Worm (Caenorhabditis elegans) whole organism, young adult: ENCODE data around the gene Y54G2A.10.

Experiments used
- B0019.2 ChIP-seq: fragments of 200-800 bp; sonication (Bioruptor generic); conservative IDR thresholded peaks from 2 replicates; pipeline ENCODE4 v1.3.6; 2022; ENCODE audit warnings: missing genetic modification reagents, missing genetic modification characterization, missing compliant biosample characterization
- B0035.1 ChIP-seq: sonication (generic microtip); optimal IDR thresholded peaks from 2 replicates; lab custom pipeline; 2016; ENCODE audit warnings: missing genetic modification characterization, mild to moderate bottlenecking, missing compliant biosample characterization, missing genotype, missing genetic modification reagents
- B0261.1 ChIP-seq: sonication (generic microtip); optimal IDR thresholded peaks from 2 replicates; lab custom pipeline; 2016; ENCODE audit warnings: mild to moderate bottlenecking, missing genetic modification characterization, moderate library complexity, missing compliant biosample characterization
- C06A6.2 ChIP-seq: fragments of 200-800 bp; sonication (Bioruptor generic); conservative IDR thresholded peaks from 2 replicates; pipeline ENCODE4 v1.3.6; 2022; ENCODE audit warnings: missing genetic modification characterization, missing compliant biosample characterization
- C17E4.6 ChIP-seq: fragments of 200-800 bp; sonication (Bioruptor generic); IDR thresholded peaks from 2 replicates; pipeline ENCODE4 v1.3.6; 2022; ENCODE audit warnings: missing genetic modification reagents, missing genetic modification characterization, missing compliant biosample characterization
- F23B12.7 ChIP-seq: sonication (generic microtip); optimal IDR thresholded peaks from 2 replicates; lab custom pipeline; 2017; ENCODE audit warnings: missing genetic modification characterization, mild to moderate bottlenecking, missing compliant biosample characterization, antibody characterized with exemption, moderate library complexity; ENCODE audit not compliant: insufficient read depth
- F39B2.1 ChIP-seq: fragments of 200-800 bp; sonication (Bioruptor generic); IDR thresholded peaks from 2 replicates; pipeline ENCODE4 v1.3.6; 2022; ENCODE audit warnings: missing genetic modification reagents, missing genetic modification characterization, missing compliant biosample characterization
- F55B11.4 ChIP-seq: sonication (generic microtip); optimal IDR thresholded peaks from 2 replicates; lab custom pipeline; 2016; ENCODE audit warnings: missing compliant biosample characterization, missing genetic modification characterization, borderline replicate concordance; ENCODE audit not compliant: insufficient read depth
- F57C9.4 ChIP-seq: sonication (generic microtip); optimal IDR thresholded peaks from 2 replicates; lab custom pipeline; 2017; ENCODE audit warnings: mild to moderate bottlenecking, missing genetic modification characterization, missing compliant biosample characterization
- K12H6.12 ChIP-seq: fragments of 200-800 bp; sonication (Bioruptor generic); optimal IDR thresholded peaks from 2 replicates; lab custom pipeline; 2018; ENCODE audit warnings: mild to moderate bottlenecking, missing genetic modification characterization, missing compliant biosample characterization
- Y53F4B.3 ChIP-seq: fragments of 200-800 bp; sonication (Bioruptor generic); IDR thresholded peaks from 2 replicates; pipeline ENCODE4 v1.3.6; 2022; ENCODE audit warnings: missing genetic modification reagents, missing genetic modification characterization, missing compliant biosample characterization
- Y53G8AR.9 ChIP-seq: fragments of 200-800 bp; sonication (Bioruptor generic); conservative IDR thresholded peaks from 2 replicates; pipeline ENCODE4 v1.3.6; 2022; ENCODE audit warnings: missing genetic modification reagents, missing genetic modification characterization, missing compliant biosample characterization
- ZK185.1 ChIP-seq: sonication (generic microtip); optimal IDR thresholded peaks from 2 replicates; lab custom pipeline; 2016; ENCODE audit warnings: mild to moderate bottlenecking, missing genetic modification characterization, missing compliant biosample characterization; ENCODE audit not compliant: poor library complexity, severe bottlenecking
- akir-1 ChIP-seq: fragments of 200-800 bp; sonication (Bioruptor generic); optimal IDR thresholded peaks from 2 replicates; lab custom pipeline; 2018; ENCODE audit warnings: mild to moderate bottlenecking, missing genetic modification characterization, moderate library complexity, missing compliant biosample characterization
- attf-5 ChIP-seq: fragments of 200-800 bp; sonication (Bioruptor generic); optimal IDR thresholded peaks from 2 replicates; lab custom pipeline; 2018; ENCODE audit warnings: mild to moderate bottlenecking, missing genetic modification characterization, missing compliant biosample characterization
- chd-7 ChIP-seq: sonication (generic microtip); optimal IDR thresholded peaks from 2 replicates; lab custom pipeline; 2016; ENCODE audit warnings: mild to moderate bottlenecking, missing genetic modification characterization, moderate library complexity, missing compliant biosample characterization
- dpff-1 ChIP-seq: sonication (generic microtip); optimal IDR thresholded peaks from 2 replicates; lab custom pipeline; 2017; ENCODE audit warnings: mild to moderate bottlenecking, missing genetic modification characterization, missing compliant biosample characterization
- egrh-3 ChIP-seq: fragments of 200-800 bp; sonication (Bioruptor generic); IDR thresholded peaks from 2 replicates; pipeline ENCODE4 v1.3.6; 2022; ENCODE audit warnings: missing genetic modification reagents, missing genetic modification characterization, missing compliant biosample characterization
- ekl-4 ChIP-seq: fragments of 200-800 bp; sonication (Bioruptor generic); IDR thresholded peaks from 2 replicates; pipeline ENCODE4 v1.3.6; 2022; ENCODE audit warnings: missing genetic modification reagents, missing genetic modification characterization, missing compliant biosample characterization
- hlh-26 ChIP-seq: fragments of 200-800 bp; sonication (Bioruptor generic); conservative IDR thresholded peaks from 2 replicates; pipeline ENCODE4 v1.3.6; 2022; ENCODE audit warnings: missing genetic modification reagents, missing genetic modification characterization, missing compliant biosample characterization
- hsf-1 ChIP-seq: fragments of 200-800 bp; sonication (Bioruptor generic); IDR thresholded peaks from 2 replicates; pipeline ENCODE4 v1.3.6; 2022; ENCODE audit warnings: missing genetic modification reagents, missing genetic modification characterization, missing compliant biosample characterization
- lin-26 ChIP-seq: fragments of 200-800 bp; sonication (Bioruptor generic); IDR thresholded peaks from 2 replicates; pipeline ENCODE4 v1.3.6; 2022; ENCODE audit warnings: missing genetic modification reagents, missing genetic modification characterization, missing compliant biosample characterization
- lin-54 ChIP-seq: fragments of 200-800 bp; sonication (Bioruptor generic); optimal IDR thresholded peaks from 2 replicates; lab custom pipeline; 2018; ENCODE audit warnings: mild to moderate bottlenecking, missing genetic modification characterization, missing compliant biosample characterization
- lsy-27 ChIP-seq: sonication (generic microtip); optimal IDR thresholded peaks from 2 replicates; lab custom pipeline; 2017; ENCODE audit warnings: missing genetic modification characterization, mild to moderate bottlenecking, missing compliant biosample characterization, antibody characterized with exemption, missing genotype, borderline replicate concordance; ENCODE audit not compliant: insufficient read depth
- madf-3 ChIP-seq: fragments of 200-800 bp; sonication (Bioruptor generic); IDR thresholded peaks from 2 replicates; pipeline ENCODE4 v1.3.6; 2022; ENCODE audit warnings: missing genetic modification reagents, missing genetic modification characterization, missing compliant biosample characterization
- mcd-1 ChIP-seq: fragments of 200-800 bp; sonication (Bioruptor generic); IDR thresholded peaks from 2 replicates; pipeline ENCODE4 v1.3.6; 2022; ENCODE audit warnings: missing genetic modification reagents, missing genetic modification characterization, missing compliant biosample characterization
- nfya-2 ChIP-seq: fragments of 200-800 bp; sonication (Bioruptor generic); IDR thresholded peaks from 2 replicates; pipeline ENCODE4 v1.3.6; 2022; ENCODE audit warnings: missing genetic modification reagents, missing genetic modification characterization, missing compliant biosample characterization
- nfyb-1 ChIP-seq: fragments of 200-800 bp; sonication (Bioruptor generic); IDR thresholded peaks from 2 replicates; pipeline ENCODE4 v1.3.6; 2022; ENCODE audit warnings: missing genetic modification reagents, missing genetic modification characterization, missing compliant biosample characterization
- nhr-90 ChIP-seq: sonication (generic microtip); optimal IDR thresholded peaks from 2 replicates; lab custom pipeline; 2016; ENCODE audit warnings: missing genotype, mild to moderate bottlenecking, missing genetic modification characterization, missing compliant biosample characterization
- pha-4 ChIP-seq: fragments of 150-350 bp; sonication (generic microtip); optimal IDR thresholded peaks from 2 replicates; lab custom pipeline; 2014; ENCODE audit warnings: missing biosample characterization, missing genetic modification reagents, missing genetic modification characterization
- sdz-38 ChIP-seq: sonication (generic microtip); optimal IDR thresholded peaks from 2 replicates; lab custom pipeline; 2016; ENCODE audit warnings: missing genotype, missing genetic modification characterization, missing compliant biosample characterization
- snpc-1.1 ChIP-seq: sonication (generic microtip); optimal IDR thresholded peaks from 2 replicates; lab custom pipeline; 2017; ENCODE audit warnings: missing genetic modification characterization, mild to moderate bottlenecking, missing compliant biosample characterization, antibody characterized with exemption, moderate library complexity, missing genotype, missing genetic modification reagents; ENCODE audit not compliant: insufficient read depth
- tlf-1 ChIP-seq: fragments of 200-800 bp; sonication (Bioruptor generic); optimal IDR thresholded peaks from 2 replicates; lab custom pipeline; 2018; ENCODE audit warnings: mild to moderate bottlenecking, missing genetic modification characterization, missing compliant biosample characterization
- zim-3 ChIP-seq: sonication (generic microtip); optimal IDR thresholded peaks from 2 replicates; lab custom pipeline; 2017; ENCODE audit warnings: mild to moderate bottlenecking, missing genetic modification characterization, moderate library complexity, missing compliant biosample characterization
- ztf-22 ChIP-seq: fragments of 200-800 bp; sonication (Bioruptor generic); optimal IDR thresholded peaks from 2 replicates; lab custom pipeline; 2018; ENCODE audit warnings: mild to moderate bottlenecking, missing genetic modification characterization, moderate library complexity, missing compliant biosample characterization
- ztf-28 ChIP-seq: fragments of 200-800 bp; sonication (Bioruptor generic); IDR thresholded peaks from 2 replicates; pipeline ENCODE4 v1.3.6; 2022; ENCODE audit warnings: missing genetic modification reagents, missing genetic modification characterization, missing compliant biosample characterization
- ztf-6 ChIP-seq: fragments of 200-800 bp; sonication (Bioruptor generic); IDR thresholded peaks from 2 replicates; pipeline ENCODE4 v1.3.6; 2022; ENCODE audit warnings: missing genetic modification reagents, missing genetic modification characterization, missing compliant biosample characterization

The Y54G2A.10 gene

DNA sequence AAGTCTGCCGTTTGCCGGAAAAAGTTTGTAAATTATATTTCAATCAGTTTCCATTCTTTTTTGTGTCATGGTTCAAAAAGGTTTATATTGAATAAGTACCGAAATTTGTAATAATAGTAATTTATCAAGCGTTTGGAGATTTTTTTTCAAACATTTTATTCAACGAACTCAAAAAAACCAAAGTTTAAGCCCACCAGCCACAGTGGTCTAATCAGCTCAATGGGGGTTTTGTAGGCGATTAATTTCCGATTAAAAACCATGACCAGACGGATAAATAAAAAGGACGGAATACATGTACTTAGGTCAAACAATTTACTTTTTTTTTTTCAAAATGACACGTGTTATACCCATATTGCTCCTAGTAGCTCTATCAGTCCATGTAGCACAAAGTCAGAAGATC lies at the start of gene Y54G2A.10:
Gene Y54G2A.10, plus strand, starts transcription at position 301 of the 400 bp plus-strand sequence.
- TF ChIP-seq ztf-22 (GFP tag; lab: Kevin White, UChicago) (no peak), akir-1 (GFP tag; lab: Kevin White, UChicago) (no peak), B0261.1 (tag; lab: Kevin White, UChicago) (no peak), chd-7 (tag; lab: Kevin White, UChicago) (no peak), Y53F4B.3 (GFP tag; lab: Robert Waterston, UW) (no peak), nfyb-1 (no peak), F55B11.4 (tag; lab: Kevin White, UChicago) (no peak), C17E4.6 (GFP tag; lab: Robert Waterston, UW) (no peak), F57C9.4 (tag; lab: Kevin White, UChicago) (no peak), hsf-1 (no peak), pha-4 (no peak), F39B2.1 (GFP tag; lab: Robert Waterston, UW) (no peak), ztf-28 (GFP tag; lab: Robert Waterston, UW) (no peak), lsy-27 (tag; lab: Kevin White, UChicago) (no peak), lin-26 (no peak), ekl-4 (GFP tag; lab: Robert Waterston, UW) (no peak)

DNA sequence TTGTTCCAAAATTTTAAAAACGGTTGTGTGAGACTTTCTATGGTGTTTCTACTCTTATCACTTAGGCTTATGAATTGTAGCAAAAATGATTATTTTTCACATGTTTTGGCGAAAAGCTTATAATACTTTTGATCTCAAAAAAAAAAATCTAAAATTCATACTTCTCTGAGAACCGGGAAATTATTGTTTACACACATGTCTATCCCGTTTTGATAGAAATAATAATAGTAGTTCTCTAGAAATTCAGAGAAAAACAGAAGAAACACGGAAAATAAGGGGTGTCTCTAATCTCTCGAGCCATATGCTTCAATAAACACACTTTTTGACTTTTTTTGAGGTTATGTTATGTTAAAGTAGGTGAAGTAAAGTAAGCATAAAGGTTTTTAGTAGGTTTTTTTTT lies 48.9 kb upstream of the Y54G2A.10 start:
- TF ChIP-seq mcd-1 (GFP tag; lab: Robert Waterston, UW) (no peak), Y53G8AR.9 (GFP tag; lab: Robert Waterston, UW) (no peak), B0019.2 (GFP tag; lab: Robert Waterston, UW) (no peak), C06A6.2 (no peak), Y53F4B.3 (GFP tag; lab: Robert Waterston, UW) (no peak), F23B12.7 (tag; lab: Kevin White, UChicago) (no peak)
- TF ChIP-seq, all 124 proteins: peak for 0

DNA sequence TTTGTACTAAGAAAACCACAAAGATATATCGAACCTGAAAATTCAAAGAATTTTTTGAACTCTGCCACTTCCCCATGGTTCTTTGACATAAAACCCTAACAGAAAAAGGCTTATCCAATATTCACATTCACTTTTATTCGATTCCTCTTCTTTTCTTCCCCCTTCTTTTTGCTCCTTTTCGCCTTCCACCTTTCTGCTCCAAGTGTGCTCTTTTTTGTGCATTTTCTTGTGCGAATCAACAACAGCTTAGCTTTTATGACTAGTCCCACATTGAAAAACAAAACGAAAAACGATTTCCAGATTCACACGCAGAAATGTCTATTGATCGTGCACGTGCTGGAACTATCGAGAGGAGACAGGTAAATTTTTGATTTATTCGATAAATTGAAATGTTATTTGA lies 47.9 kb upstream of the Y54G2A.10 start, which contains the start of gene Y54G2A.41:
Gene Y54G2A.41, plus strand, starts transcription at position 301 of the 400 bp plus-strand sequence.
- TF ChIP-seq C06A6.2 = no peak
- no peak for TF ChIP-seq tlf-1 (GFP tag; lab: Kevin White, UChicago)
- no peak for TF ChIP-seq hlh-26 (GFP tag; lab: Robert Waterston, UW)
- no peak for TF ChIP-seq dpff-1 (tag; lab: Kevin White, UChicago)
- TF ChIP-seq K12H6.12 (tag; lab: Kevin White, UChicago) = no peak
- TF ChIP-seq madf-3 = no peak
- no peak for TF ChIP-seq nfya-2 (GFP tag; lab: Robert Waterston, UW)
- TF ChIP-seq zim-3 (tag; lab: Kevin White, UChicago) = no peak
- no peak for TF ChIP-seq C17E4.6 (GFP tag; lab: Robert Waterston, UW)
- no peak for TF ChIP-seq B0035.1
- no peak for TF ChIP-seq snpc-1.1 (tag; lab: Kevin White, UChicago)
- no peak for TF ChIP-seq ZK185.1 (tag; lab: Kevin White, UChicago)
- TF ChIP-seq nhr-90 = no peak
- no peak for TF ChIP-seq sdz-38
- no peak for TF ChIP-seq ztf-6 (GFP tag; lab: Robert Waterston, UW)
- TF ChIP-seq attf-5 (GFP tag; lab: Kevin White, UChicago) = no peak
- no peak for TF ChIP-seq lin-54 (GFP tag; lab: Kevin White, UChicago)
- no peak for TF ChIP-seq egrh-3 (GFP tag; lab: Robert Waterston, UW)
- TF ChIP-seq lsy-27 (tag; lab: Kevin White, UChicago) = no peak
